Worm (Caenorhabditis elegans) whole organism, young adult: Measurements from ENCODE around the gene zmp-3.

Experiments used
- B0035.1 ChIP-seq: sonication (generic microtip); optimal IDR thresholded peaks from 2 replicates; lab custom pipeline; 2016; ENCODE audit warnings: missing genetic modification characterization, mild to moderate bottlenecking, missing compliant biosample characterization, missing genotype, missing genetic modification reagents
- B0261.1 ChIP-seq: sonication (generic microtip); optimal IDR thresholded peaks from 2 replicates; lab custom pipeline; 2016; ENCODE audit warnings: mild to moderate bottlenecking, missing genetic modification characterization, moderate library complexity, missing compliant biosample characterization
- C17E4.6 ChIP-seq: fragments of 200-800 bp; sonication (Bioruptor generic); IDR thresholded peaks from 2 replicates; pipeline ENCODE4 v1.3.6; 2022; ENCODE audit warnings: missing genetic modification reagents, missing genetic modification characterization, missing compliant biosample characterization
- D2030.7 ChIP-seq: fragments of 200-800 bp; sonication (Bioruptor generic); IDR thresholded peaks from 2 replicates; pipeline ENCODE4 v1.3.6; 2022; ENCODE audit warnings: missing genetic modification reagents, missing genetic modification characterization, missing compliant biosample characterization
- K12H6.12 ChIP-seq: fragments of 200-800 bp; sonication (Bioruptor generic); optimal IDR thresholded peaks from 2 replicates; lab custom pipeline; 2018; ENCODE audit warnings: mild to moderate bottlenecking, missing genetic modification characterization, missing compliant biosample characterization
- Y79H2A.3 ChIP-seq: fragments of 200-800 bp; sonication (Bioruptor generic); conservative IDR thresholded peaks from 2 replicates; pipeline ENCODE4 v1.3.6; 2022; ENCODE audit warnings: missing genetic modification reagents, missing genetic modification characterization, missing compliant biosample characterization
- aptf-2 ChIP-seq: fragments of 200-800 bp; sonication (Bioruptor generic); conservative IDR thresholded peaks from 2 replicates; pipeline ENCODE4 v1.3.6; 2022; ENCODE audit warnings: missing genetic modification reagents, missing genetic modification characterization, missing compliant biosample characterization
- attf-3 ChIP-seq: fragments of 200-800 bp; sonication (Bioruptor generic); conservative IDR thresholded peaks from 2 replicates; pipeline ENCODE4 v1.3.6; 2022; ENCODE audit warnings: missing genetic modification reagents, missing genetic modification characterization, missing compliant biosample characterization
- attf-5 ChIP-seq: fragments of 200-800 bp; sonication (Bioruptor generic); optimal IDR thresholded peaks from 2 replicates; lab custom pipeline; 2018; ENCODE audit warnings: mild to moderate bottlenecking, missing genetic modification characterization, missing compliant biosample characterization
- bed-1 ChIP-seq: fragments of 200-800 bp; sonication (Bioruptor generic); IDR thresholded peaks from 2 replicates; pipeline ENCODE4 v1.3.6; 2022; ENCODE audit warnings: missing genetic modification reagents, missing genetic modification characterization, missing compliant biosample characterization
- bed-2 ChIP-seq: fragments of 200-800 bp; sonication (Bioruptor generic); IDR thresholded peaks from 2 replicates; pipeline ENCODE4 v1.3.6; 2022; ENCODE audit warnings: missing genetic modification reagents, missing genetic modification characterization, missing compliant biosample characterization
- cebp-1 ChIP-seq, 2 experiments: fragments of 200-800 bp in 1 of 2; sonication (Bioruptor generic) in 1 of 2; sonication (generic microtip) in 1 of 2; IDR thresholded peaks in 1 of 2; optimal IDR thresholded peaks in 1 of 2; 2 replicates each; pipeline versions ENCODE4 v1.3.6 to Lab custom; 2017 to 2022; ENCODE audit warnings: missing compliant biosample characterization in 2 of 2, missing genetic modification characterization in 2 of 2, mild to moderate bottlenecking in 1 of 2, missing genetic modification reagents in 1 of 2, moderate library complexity in 1 of 2
- ceh-100 ChIP-seq: fragments of 200-800 bp; sonication (Bioruptor generic); IDR thresholded peaks from 2 replicates; pipeline ENCODE4 v1.3.6; 2022; ENCODE audit warnings: missing genetic modification reagents, missing genetic modification characterization, missing compliant biosample characterization
- ceh-58 ChIP-seq: fragments of 200-800 bp; sonication (Bioruptor generic); IDR thresholded peaks from 2 replicates; pipeline ENCODE4 v1.3.6; 2022; ENCODE audit warnings: missing genetic modification characterization, missing compliant biosample characterization
- ceh-79 ChIP-seq: sonication (generic microtip); optimal IDR thresholded peaks from 2 replicates; lab custom pipeline; 2017; ENCODE audit warnings: mild to moderate bottlenecking, missing genetic modification characterization, missing compliant biosample characterization
- die-1 ChIP-seq: sonication (generic microtip); optimal IDR thresholded peaks from 2 replicates; lab custom pipeline; 2016; ENCODE audit warnings: missing genotype, mild to moderate bottlenecking, missing genetic modification characterization, missing compliant biosample characterization
- dpff-1 ChIP-seq: sonication (generic microtip); optimal IDR thresholded peaks from 2 replicates; lab custom pipeline; 2017; ENCODE audit warnings: mild to moderate bottlenecking, missing genetic modification characterization, missing compliant biosample characterization
- dpl-1 ChIP-seq: fragments of 150-350 bp; optimal IDR thresholded peaks from 2 replicates; lab custom pipeline; 2014; ENCODE audit warnings: missing biosample characterization, missing genetic modification reagents, missing genetic modification characterization
- egrh-3 ChIP-seq: fragments of 200-800 bp; sonication (Bioruptor generic); IDR thresholded peaks from 2 replicates; pipeline ENCODE4 v1.3.6; 2022; ENCODE audit warnings: missing genetic modification reagents, missing genetic modification characterization, missing compliant biosample characterization
- hrde-1 ChIP-seq: sonication (generic microtip); optimal IDR thresholded peaks from 2 replicates; lab custom pipeline; 2016; ENCODE audit warnings: missing genetic modification characterization, mild to moderate bottlenecking, missing compliant biosample characterization, moderate library complexity, missing genotype, missing genetic modification reagents, borderline replicate concordance
- let-607 ChIP-seq, 2 experiments: fragments of 200-800 bp in 1 of 2; sonication (Bioruptor generic) in 1 of 2; sonication (generic microtip) in 1 of 2; optimal IDR thresholded peaks; 2 replicates each; lab custom pipeline; 2016 to 2018; ENCODE audit warnings: mild to moderate bottlenecking in 2 of 2, missing compliant biosample characterization in 2 of 2, missing genetic modification characterization in 2 of 2, moderate library complexity in 2 of 2, missing genotype in 1 of 2
- lin-40 ChIP-seq: sonication (generic microtip); optimal IDR thresholded peaks from 2 replicates; lab custom pipeline; 2016; ENCODE audit warnings: missing genetic modification characterization, mild to moderate bottlenecking, missing compliant biosample characterization, missing genotype, missing genetic modification reagents
- lsl-1 ChIP-seq: fragments of 200-800 bp; sonication (Bioruptor generic); optimal IDR thresholded peaks from 2 replicates; lab custom pipeline; 2018; ENCODE audit warnings: mild to moderate bottlenecking, missing genetic modification characterization, moderate library complexity, missing compliant biosample characterization
- madf-10 ChIP-seq: sonication (generic microtip); optimal IDR thresholded peaks from 2 replicates; lab custom pipeline; 2016; ENCODE audit warnings: mild to moderate bottlenecking, missing genetic modification characterization, missing compliant biosample characterization
- nfyb-1 ChIP-seq: fragments of 200-800 bp; sonication (Bioruptor generic); IDR thresholded peaks from 2 replicates; pipeline ENCODE4 v1.3.6; 2022; ENCODE audit warnings: missing genetic modification reagents, missing genetic modification characterization, missing compliant biosample characterization
- nhr-179 ChIP-seq: sonication (generic microtip); optimal IDR thresholded peaks from 2 replicates; lab custom pipeline; 2016; ENCODE audit warnings: mild to moderate bottlenecking, missing genetic modification characterization, missing compliant biosample characterization
- pbrm-1 ChIP-seq: fragments of 200-800 bp; sonication (Bioruptor generic); IDR thresholded peaks from 2 replicates; pipeline ENCODE4 v1.3.6; 2022; ENCODE audit warnings: missing genetic modification reagents, missing genetic modification characterization, missing compliant biosample characterization
- rec-8 ChIP-seq, 2 experiments: sonication (generic microtip); optimal IDR thresholded peaks; 2 replicates each; lab custom pipeline; 2016; ENCODE audit warnings: mild to moderate bottlenecking in 2 of 2, missing genetic modification characterization in 2 of 2, missing genetic modification reagents in 2 of 2, missing genotype in 2 of 2, missing biosample characterization in 1 of 2, missing compliant biosample characterization in 1 of 2, moderate library complexity in 1 of 2
- repo-1 ChIP-seq: sonication (generic microtip); optimal IDR thresholded peaks from 2 replicates; lab custom pipeline; 2017; ENCODE audit warnings: mild to moderate bottlenecking, missing genetic modification characterization, missing compliant biosample characterization
- rpc-1 ChIP-seq, 2 experiments: fragments of 150-350 bp in 1 of 2; sonication (generic microtip) in 1 of 2; optimal IDR thresholded peaks; 2 replicates each; lab custom pipeline; 2014 to 2018; ENCODE audit warnings: missing biosample characterization in 1 of 2, missing genetic modification characterization in 1 of 2, missing genetic modification reagents in 1 of 2, missing genotype in 1 of 2
- sdz-38 ChIP-seq: sonication (generic microtip); optimal IDR thresholded peaks from 2 replicates; lab custom pipeline; 2016; ENCODE audit warnings: missing genotype, missing genetic modification characterization, missing compliant biosample characterization
- snpc-1.3 ChIP-seq: sonication (generic microtip); optimal IDR thresholded peaks from 2 replicates; lab custom pipeline; 2017; ENCODE audit warnings: missing genetic modification characterization, mild to moderate bottlenecking, missing compliant biosample characterization, antibody characterized with exemption, moderate library complexity, missing genotype, missing genetic modification reagents; ENCODE audit not compliant: insufficient read depth
- sptf-2 ChIP-seq: fragments of 200-800 bp; sonication (Bioruptor generic); optimal IDR thresholded peaks from 2 replicates; lab custom pipeline; 2018; ENCODE audit warnings: mild to moderate bottlenecking, missing genetic modification characterization, missing compliant biosample characterization
- tbp1 ChIP-seq: fragments of 200-800 bp; sonication (Bioruptor generic); optimal IDR thresholded peaks from 2 replicates; lab custom pipeline; 2018; ENCODE audit warnings: mild to moderate bottlenecking, missing genetic modification characterization, missing compliant biosample characterization
- tbx-9 ChIP-seq: sonication (generic microtip); optimal IDR thresholded peaks from 2 replicates; lab custom pipeline; 2016; ENCODE audit warnings: borderline replicate concordance, missing genetic modification characterization, inconsistent platforms, missing compliant biosample characterization
- tlf-1 ChIP-seq: fragments of 200-800 bp; sonication (Bioruptor generic); optimal IDR thresholded peaks from 2 replicates; lab custom pipeline; 2018; ENCODE audit warnings: mild to moderate bottlenecking, missing genetic modification characterization, missing compliant biosample characterization
- xnd-1 ChIP-seq: sonication (generic microtip); optimal IDR thresholded peaks from 2 replicates; lab custom pipeline; 2016; ENCODE audit warnings: missing genotype, missing genetic modification reagents, missing genetic modification characterization, missing compliant biosample characterization
- zfh-2 ChIP-seq: fragments of 200-800 bp; sonication (Bioruptor generic); conservative IDR thresholded peaks from 2 replicates; pipeline ENCODE4 v1.3.6; 2022; ENCODE audit warnings: missing genetic modification reagents, missing genetic modification characterization, missing compliant biosample characterization
- ztf-18 ChIP-seq: sonication (generic microtip); optimal IDR thresholded peaks from 2 replicates; lab custom pipeline; 2016; ENCODE audit warnings: missing genotype, mild to moderate bottlenecking, missing genetic modification characterization, missing compliant biosample characterization

The zmp-3 gene

ce11 chrV:2938497-2938896 is 29.1 kb upstream of the zmp-3 start, which contains the start of gene srw-141:
Gene srw-141 (minus strand): TSS chrV:2938597.
- TF ChIP-seq xnd-1 (tag; lab: Kevin White, UChicago), result no peak
- no peak for TF ChIP-seq sdz-38 (tag; lab: Kevin White, UChicago)
- TF ChIP-seq lsl-1 (GFP tag; lab: Kevin White, UChicago), result no peak
- no peak for TF ChIP-seq aptf-2 (GFP tag; lab: Robert Waterston, UW)
- no peak for TF ChIP-seq cebp-1 (GFP tag; IDR thresholded peaks at IDR 0.05; lab: Robert Waterston, UW)
- no peak for TF ChIP-seq cebp-1 (tag; optimal IDR thresholded peaks at IDR 0.05; lab: Kevin White, UChicago)
- TF ChIP-seq snpc-1.3 (tag; lab: Kevin White, UChicago), result no peak
- no peak for TF ChIP-seq K12H6.12 (tag; lab: Kevin White, UChicago)
- TF ChIP-seq tbp1, result no peak
- no peak for TF ChIP-seq attf-3 (GFP tag; lab: Robert Waterston, UW)
- TF ChIP-seq C17E4.6 (GFP tag; lab: Robert Waterston, UW), result no peak
- TF ChIP-seq D2030.7 (GFP tag; lab: Robert Waterston, UW), result no peak
- TF ChIP-seq Y79H2A.3 (GFP tag; lab: Robert Waterston, UW), result no peak
- TF ChIP-seq B0035.1 (tag; lab: Kevin White, UChicago), result no peak
- no peak for TF ChIP-seq ztf-18
- TF ChIP-seq attf-5 (GFP tag; lab: Kevin White, UChicago), result no peak
- TF ChIP-seq rpc-1 (optimal IDR thresholded peaks at IDR 0.05; lab: Kevin White, UChicago), result no peak
- TF ChIP-seq rpc-1 (tag; optimal IDR thresholded peaks at IDR 0.05; lab: Kevin White, UChicago), result no peak
- no peak for TF ChIP-seq hrde-1 (tag; lab: Kevin White, UChicago)
- TF ChIP-seq ceh-79 (tag; lab: Kevin White, UChicago), result no peak
- no peak for TF ChIP-seq egrh-3
- TF ChIP-seq let-607 (tag; optimal IDR thresholded peaks at IDR 0.05; lab: Kevin White, UChicago), result no peak

- TF ChIP-seq zfh-2 (no peak), D2030.7 (GFP tag; lab: Robert Waterston, UW) (no peak), madf-10 (tag; lab: Kevin White, UChicago) (no peak), nfyb-1 (GFP tag; lab: Robert Waterston, UW) (no peak), lin-40 (no peak), die-1 (tag; lab: Kevin White, UChicago) (no peak), tlf-1 (GFP tag; lab: Kevin White, UChicago) (no peak), tbx-9 (no peak), bed-1 (no peak), ceh-58 (GFP tag; lab: Robert Waterston, UW) (no peak), dpff-1 (tag; lab: Kevin White, UChicago) (no peak), ceh-100 (no peak), bed-2 (GFP tag; lab: Robert Waterston, UW) (no peak), B0261.1 (no peak)
Measured at ce11 chrV:2934075-2934474, 24.6 kb upstream of the zmp-3 start, which contains the start of gene srh-247. Gene srh-247 (minus strand): TSS chrV:2934175.

- no peak for TF ChIP-seq pbrm-1 (GFP tag; lab: Robert Waterston, UW)
- no peak for TF ChIP-seq sptf-2
- no peak for TF ChIP-seq nhr-179 (tag; lab: Kevin White, UChicago)
- TF ChIP-seq rec-8 (tag; optimal IDR thresholded peaks at IDR 0.05; lab: Kevin White, UChicago), result no peak
- no peak for TF ChIP-seq madf-10 (tag; lab: Kevin White, UChicago)
- TF ChIP-seq dpl-1 (GFP tag; lab: Kevin White, UChicago), result no peak
- TF ChIP-seq repo-1 (tag; lab: Kevin White, UChicago), result no peak
- no peak for TF ChIP-seq die-1 (tag; lab: Kevin White, UChicago)
- no peak for TF ChIP-seq dpff-1 (tag; lab: Kevin White, UChicago)
- TF ChIP-seq, all 124 proteins: peak for 0
Measured at ce11 chrV:2931252-2931651, 21.8 kb upstream of the zmp-3 start, which contains the start of gene C31B8.1. Gene C31B8.1 (plus strand): TSS chrV:2931552.
